Fruit fly (Drosophila melanogaster) whole organism, embryonic: ENCODE results near the gene SerRS.

Source experiments
- ATbp ChIP-seq: fragments of 200-800 bp; sonication (Bioruptor generic); optimal IDR thresholded peaks from 2 replicates; lab custom pipeline; 2017; ENCODE audit warnings: missing biosample characterization, mild to moderate bottlenecking, missing genetic modification characterization, missing genetic modification reagents
- Blimp-1 ChIP-seq: fragments of 200-800 bp; sonication (Bioruptor generic); optimal IDR thresholded peaks from 3 replicates; lab custom pipeline; 2018; ENCODE audit warnings: missing biosample characterization, missing genetic modification characterization, mild to moderate bottlenecking, moderate library complexity, missing genetic modification reagents
- C15 ChIP-seq: fragments of 200-800 bp; sonication (Bioruptor generic); IDR thresholded peaks from 3 replicates; pipeline ENCODE4 v1.3.6; 2022; ENCODE audit warnings: missing biosample characterization, missing genetic modification characterization
- CG10321 ChIP-seq: fragments of 200-800 bp; sonication (Bioruptor generic); IDR thresholded peaks from 2 replicates; pipeline ENCODE4 v1.3.6; 2022; ENCODE audit warnings: missing biosample characterization, missing genetic modification characterization
- CG11456 ChIP-seq: fragments of 200-800 bp; sonication (Bioruptor generic); IDR thresholded peaks from 3 replicates; pipeline ENCODE4 v1.3.6; 2022; ENCODE audit warnings: missing biosample characterization, missing genetic modification characterization
- CG13287 ChIP-seq: fragments of 200-800 bp; sonication (Bioruptor generic); IDR thresholded peaks from 2 replicates; pipeline ENCODE4 v1.3.6; 2022; ENCODE audit warnings: missing biosample characterization, missing genetic modification characterization; ENCODE audit not compliant: partially characterized antibody
- CG13424 ChIP-seq: fragments of 200-800 bp; sonication (Bioruptor generic); optimal IDR thresholded peaks from 2 replicates; lab custom pipeline; 2019; ENCODE audit warnings: missing biosample characterization, mild to moderate bottlenecking, missing genetic modification characterization, moderate library complexity
- CG13624 ChIP-seq: fragments of 200-800 bp; sonication (Bioruptor generic); optimal IDR thresholded peaks from 2 replicates; lab custom pipeline; 2016; ENCODE audit warnings: missing biosample characterization, missing genetic modification characterization
- CG1529 ChIP-seq: fragments of 200-800 bp; sonication (Bioruptor generic); optimal IDR thresholded peaks from 3 replicates; lab custom pipeline; 2018; ENCODE audit warnings: missing biosample characterization, missing genetic modification characterization
- CG2889 ChIP-seq: fragments of 200-800 bp; sonication (Bioruptor generic); IDR thresholded peaks from 3 replicates; pipeline ENCODE4 v1.3.6; 2022; ENCODE audit warnings: missing biosample characterization, missing genetic modification characterization
- CG34224 ChIP-seq: fragments of 200-800 bp; sonication (Bioruptor generic); IDR thresholded peaks from 3 replicates; pipeline ENCODE4 v1.3.6; 2022; ENCODE audit warnings: missing biosample characterization, missing genetic modification characterization; ENCODE audit not compliant: partially characterized antibody
- CG4328 ChIP-seq: fragments of 200-800 bp; sonication (Bioruptor generic); optimal IDR thresholded peaks from 3 replicates; lab custom pipeline; 2017; ENCODE audit warnings: missing biosample characterization, missing genetic modification reagents, missing genetic modification characterization
- CG4820 ChIP-seq: fragments of 200-800 bp; sonication (Bioruptor generic); optimal IDR thresholded peaks from 3 replicates; lab custom pipeline; 2016; ENCODE audit warnings: missing biosample characterization, missing genetic modification characterization
- CG6175 ChIP-seq: fragments of 200-800 bp; sonication (Bioruptor generic); IDR thresholded peaks from 3 replicates; pipeline ENCODE4 v1.3.6; 2022; ENCODE audit warnings: missing biosample characterization, missing genetic modification characterization
- CG6254 ChIP-seq: fragments of 200-800 bp; sonication (Bioruptor generic); optimal IDR thresholded peaks from 3 replicates; lab custom pipeline; 2017; ENCODE audit warnings: mild to moderate bottlenecking, missing biosample characterization, missing genetic modification reagents, missing genetic modification characterization
- CG6813 ChIP-seq: fragments of 200-800 bp; sonication (Bioruptor generic); optimal IDR thresholded peaks from 2 replicates; lab custom pipeline; 2017; ENCODE audit warnings: missing biosample characterization, missing genetic modification characterization, mild to moderate bottlenecking, moderate library complexity, missing genetic modification reagents
- CG7372 ChIP-seq: fragments of 200-800 bp; sonication (Bioruptor generic); IDR thresholded peaks from 2 replicates; pipeline ENCODE4 v1.3.6; 2022; ENCODE audit warnings: missing biosample characterization, missing genetic modification characterization
- Camta ChIP-seq: fragments of 200-800 bp; sonication (Bioruptor generic); optimal IDR thresholded peaks from 2 replicates; lab custom pipeline; 2016; ENCODE audit warnings: missing biosample characterization, missing genetic modification characterization
- CrebB ChIP-seq: fragments of 200-800 bp; sonication (Bioruptor generic); optimal IDR thresholded peaks from 3 replicates; lab custom pipeline; 2018; ENCODE audit warnings: missing biosample characterization, mild to moderate bottlenecking, missing genetic modification characterization
- Doc3 ChIP-seq: fragments of 200-800 bp; sonication (Bioruptor generic); IDR thresholded peaks from 3 replicates; pipeline ENCODE4 v1.3.6; 2022; ENCODE audit warnings: missing biosample characterization, missing genetic modification characterization; ENCODE audit not compliant: partially characterized antibody
- Dref ChIP-seq: fragments of 200-800 bp; sonication (Bioruptor generic); IDR thresholded peaks from 2 replicates; pipeline ENCODE4 v1.3.6; 2022; ENCODE audit warnings: missing biosample characterization, missing genetic modification characterization
- E2f1 ChIP-seq: fragments of 200-800 bp; sonication (Bioruptor generic); IDR thresholded peaks from 2 replicates; pipeline ENCODE4 v1.3.6; 2022; ENCODE audit warnings: missing biosample characterization, missing genetic modification characterization
- Fer1 ChIP-seq: fragments of 200-800 bp; sonication (Bioruptor generic); optimal IDR thresholded peaks from 2 replicates; lab custom pipeline; 2017; ENCODE audit warnings: missing biosample characterization, mild to moderate bottlenecking, missing genetic modification characterization
- H2.0 ChIP-seq: fragments of 200-800 bp; sonication (Bioruptor generic); IDR thresholded peaks from 2 replicates; pipeline ENCODE4 v1.3.6; 2022; ENCODE audit warnings: missing biosample characterization, missing genetic modification characterization
- HLH54F ChIP-seq: fragments of 200-800 bp; sonication (Bioruptor generic); optimal IDR thresholded peaks from 3 replicates; lab custom pipeline; 2016; ENCODE audit warnings: missing biosample characterization, missing genetic modification characterization
- Mes4 ChIP-seq: fragments of 200-800 bp; sonication (Bioruptor generic); optimal IDR thresholded peaks from 2 replicates; lab custom pipeline; 2016; ENCODE audit warnings: missing biosample characterization, missing genetic modification characterization
- Neu2 ChIP-seq: fragments of 200-800 bp; sonication (Bioruptor generic); optimal IDR thresholded peaks from 3 replicates; lab custom pipeline; 2016; ENCODE audit warnings: missing biosample characterization, missing genetic modification characterization, borderline replicate concordance
- Oaz ChIP-seq: fragments of 200-800 bp; sonication (Bioruptor generic); IDR thresholded peaks from 2 replicates; pipeline ENCODE4 v1.3.6; 2022; ENCODE audit warnings: missing biosample characterization, missing genetic modification characterization
- Poxn ChIP-seq: fragments of 200-800 bp; sonication (Bioruptor generic); IDR thresholded peaks from 2 replicates; pipeline ENCODE4 v1.3.6; 2022; ENCODE audit warnings: missing biosample characterization, missing genetic modification characterization
- Rx ChIP-seq: fragments of 200-800 bp; sonication (Bioruptor generic); IDR thresholded peaks from 2 replicates; pipeline ENCODE4 v1.3.6; 2022; ENCODE audit warnings: missing biosample characterization, missing genetic modification characterization
- Tbp ChIP-seq: fragments of >200 bp; optimal IDR thresholded peaks from 2 replicates; lab custom pipeline; 2018; ENCODE audit warnings: missing biosample characterization, missing genetic modification characterization
- ase ChIP-seq: fragments of 200-800 bp; sonication (Bioruptor generic); IDR thresholded peaks from 3 replicates; pipeline ENCODE4 v1.3.6; 2022; ENCODE audit warnings: missing biosample characterization, missing genetic modification characterization
- bbx ChIP-seq: fragments of 200-800 bp; sonication (Bioruptor generic); IDR thresholded peaks from 2 replicates; pipeline ENCODE4 v1.3.6; 2022; ENCODE audit warnings: missing biosample characterization, missing genetic modification characterization; ENCODE audit not compliant: partially characterized antibody
- dm ChIP-seq: fragments of 200-800 bp; sonication (Bioruptor generic); optimal IDR thresholded peaks from 3 replicates; lab custom pipeline; 2016; ENCODE audit warnings: missing biosample characterization, missing genetic modification characterization
- dysf ChIP-seq: fragments of 200-800 bp; sonication (Bioruptor generic); IDR thresholded peaks from 3 replicates; pipeline ENCODE4 v1.3.6; 2022; ENCODE audit warnings: missing biosample characterization, missing genetic modification characterization
- esg ChIP-seq: fragments of 200-800 bp; sonication (Bioruptor generic); conservative IDR thresholded peaks from 2 replicates; pipeline ENCODE4 v1.3.6; 2022; ENCODE audit warnings: missing biosample characterization, missing genetic modification characterization
- fd3F ChIP-seq: fragments of 200-800 bp; sonication (Bioruptor generic); optimal IDR thresholded peaks from 2 replicates; lab custom pipeline; 2018; ENCODE audit warnings: missing biosample characterization, mild to moderate bottlenecking, missing genetic modification characterization, moderate library complexity
- gem ChIP-seq: fragments of 200-800 bp; sonication (Bioruptor generic); optimal IDR thresholded peaks from 2 replicates; lab custom pipeline; 2019; ENCODE audit warnings: missing biosample characterization, mild to moderate bottlenecking, missing genetic modification characterization, moderate library complexity
- gsb ChIP-seq: fragments of 200-800 bp; sonication (Bioruptor generic); IDR thresholded peaks from 2 replicates; pipeline ENCODE4 v1.3.6; 2022; ENCODE audit warnings: missing biosample characterization, missing genetic modification characterization
- hkb ChIP-seq, 2 experiments: fragments of 200-800 bp in 1 of 2; fragments of >200 bp in 1 of 2; sonication (Bioruptor generic) in 1 of 2; IDR thresholded peaks in 1 of 2; optimal IDR thresholded peaks in 1 of 2; 2 replicates each; pipeline versions ENCODE4 v1.3.6 to Lab custom; 2017 to 2022; ENCODE audit warnings: missing biosample characterization in 1 of 2, missing genetic modification characterization in 1 of 2
- jing ChIP-seq: fragments of 200-800 bp; sonication (Bioruptor generic); optimal IDR thresholded peaks from 2 replicates; lab custom pipeline; 2018; ENCODE audit warnings: missing biosample characterization, mild to moderate bottlenecking, missing genetic modification characterization
- phol ChIP-seq: fragments of 200-800 bp; sonication (Bioruptor generic); optimal IDR thresholded peaks from 3 replicates; lab custom pipeline; 2018; ENCODE audit warnings: missing biosample characterization, mild to moderate bottlenecking, missing genetic modification characterization, moderate library complexity
- sd ChIP-seq: fragments of 200-800 bp; sonication (Bioruptor generic); optimal IDR thresholded peaks from 3 replicates; lab custom pipeline; 2018; ENCODE audit warnings: missing biosample characterization, mild to moderate bottlenecking, missing genetic modification characterization, moderate library complexity
- sens ChIP-seq: fragments of 200-800 bp; sonication (Bioruptor generic); peaks from one replicate; lab custom pipeline; 2016; ENCODE audit warnings: missing biosample characterization, missing genetic modification characterization
- tin ChIP-seq: fragments of 200-800 bp; sonication (Bioruptor generic); optimal IDR thresholded peaks from 3 replicates; lab custom pipeline; 2016; ENCODE audit warnings: missing biosample characterization, missing genetic modification characterization
- usp ChIP-seq: fragments of >200 bp; optimal IDR thresholded peaks from 2 replicates; lab custom pipeline; 2017; ENCODE audit warnings: missing biosample characterization, missing genetic modification characterization
- vvl ChIP-seq: fragments of 200-800 bp; sonication (Bioruptor generic); IDR thresholded peaks from 2 replicates; pipeline ENCODE4 v1.3.6; 2022; ENCODE audit warnings: missing biosample characterization, missing genetic modification characterization
- zen ChIP-seq: fragments of 200-800 bp; sonication (Bioruptor generic); optimal IDR thresholded peaks from 3 replicates; lab custom pipeline; 2018; ENCODE audit warnings: missing biosample characterization, mild to moderate bottlenecking, missing genetic modification characterization, moderate library complexity
- zfh2 ChIP-seq: fragments of 200-800 bp; sonication (Bioruptor generic); optimal IDR thresholded peaks from 2 replicates; lab custom pipeline; 2016; ENCODE audit warnings: missing biosample characterization, missing genetic modification characterization

The SerRS gene

DNA sequence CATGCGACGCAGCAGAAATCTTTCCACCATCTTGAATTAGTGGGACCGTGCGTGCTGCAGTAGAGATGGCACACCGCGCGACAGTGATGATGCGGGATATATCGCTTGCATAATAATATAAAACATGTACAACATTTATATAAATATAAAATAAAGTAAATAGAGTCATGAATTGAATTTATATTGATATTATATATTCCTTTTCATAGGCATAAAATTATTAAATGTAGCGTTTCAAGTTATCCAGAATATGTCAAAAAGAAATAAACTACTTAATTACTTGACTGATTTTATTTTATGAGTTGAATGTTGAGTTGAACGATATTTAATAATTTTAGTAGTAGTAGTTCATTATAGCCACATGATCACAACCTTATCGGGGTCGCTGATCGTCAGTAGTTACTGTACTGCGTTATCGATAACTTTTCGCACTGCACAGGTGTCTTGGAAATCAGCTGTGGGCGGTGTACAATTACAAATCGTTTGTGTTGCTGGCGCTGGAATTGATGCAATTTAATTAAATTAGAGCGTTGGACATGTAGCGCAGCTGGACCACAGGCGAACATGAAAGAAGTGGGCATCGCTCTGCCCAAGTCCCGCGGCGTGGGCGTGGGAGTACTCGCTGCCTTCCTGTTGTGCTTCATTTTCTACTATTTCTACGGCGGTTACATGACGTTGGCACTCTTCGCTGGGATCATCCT lies 49.4 kb downstream of the SerRS start, which contains the start of the genes Chd1 and Bem46 (continued):
- TF ChIP-seq CG6813 (GFP tag; lab: Kevin White, UChicago) (peak; percentile 60), CG6254 (peak; percentile 53), E2f1 (GFP tag; lab: Robert Waterston, UW) (peak; percentile 77), Dref (GFP tag; lab: Robert Waterston, UW) (peak; percentile 65), vvl (peak; percentile 84), CG34224 (GFP tag; lab: Robert Waterston, UW) (no peak; the same call in 2 of the 3 replicates), CG7372 (GFP tag; lab: Robert Waterston, UW) (peak; percentile 78), CG13424 (peak; percentile 90), CG6175 (GFP tag; lab: Robert Waterston, UW) (peak; percentile 73; the same call in 1 of the 3 replicates), Fer1 (peak; percentile 72), jing (GFP tag; lab: Kevin White, UChicago) (no peak), CG13287 (GFP tag; lab: Robert Waterston, UW) (no peak), zfh2 (GFP tag; lab: Kevin White, UChicago) (peak; percentile 84), Rx (GFP tag; lab: Robert Waterston, UW) (peak; percentile 65), CG11456 (GFP tag; lab: Robert Waterston, UW) (peak; percentile 83), hkb (optimal IDR thresholded peaks at IDR 0.05; lab: Kevin White, UChicago) (no peak), hkb (GFP tag; IDR thresholded peaks at IDR 0.05; lab: Robert Waterston, UW) (peak; percentile 72), phol (tag; lab: Kevin White, UChicago) (peak; percentile 100), Oaz (GFP tag; lab: Robert Waterston, UW) (peak; percentile 67), zen (tag; lab: Kevin White, UChicago) (peak; percentile 83), Tbp (GFP tag; lab: Kevin White, UChicago) (no peak), gsb (peak; percentile 42; the same call in 1 of the 2 replicates), CG2889 (GFP tag; lab: Robert Waterston, UW) (peak; percentile 84; the same call in 2 of the 3 replicates), Poxn (peak; percentile 44; the same call in 1 of the 2 replicates), Doc3 (no peak), bbx (0 out of 2 replicates have a peak, but pooled peaks have one; percentile 22), esg (GFP tag; lab: Robert Waterston, UW) (peak; percentile 87), sd (no peak), Mes4 (GFP tag; lab: Kevin White, UChicago) (no peak), dysf (GFP tag; lab: Robert Waterston, UW) (peak; percentile 88), tin (GFP tag; lab: Kevin White, UChicago) (peak; percentile 87), CG10321 (peak; percentile 33; the same call in 1 of the 2 replicates), Camta (GFP tag; lab: Kevin White, UChicago) (peak; percentile 23), usp (no peak), Blimp-1 (GFP tag; lab: Kevin White, UChicago) (no peak), H2.0 (GFP tag; lab: Robert Waterston, UW) (peak; percentile 79), gem (tag; lab: Kevin White, UChicago) (peak; percentile 94), ATbp (no peak), C15 (GFP tag; lab: Robert Waterston, UW) (no peak), CG4820 (GFP tag; lab: Kevin White, UChicago) (peak; percentile 81), ase (peak; percentile 80; the same call in 2 of the 3 replicates), dm (GFP tag; lab: Kevin White, UChicago) (peak; percentile 58), HLH54F (GFP tag; lab: Kevin White, UChicago) (peak; percentile 86), CrebB (tag; lab: Kevin White, UChicago) (peak; percentile 31), CG13624 (GFP tag; lab: Kevin White, UChicago) (peak; percentile 63), fd3F (peak; percentile 84), Neu2 (GFP tag; lab: Kevin White, UChicago) (no peak), sens (GFP tag; lab: Kevin White, UChicago) (peak; percentile 94), CG1529 (no peak), CG4328 (GFP tag; lab: Kevin White, UChicago) (peak; percentile 81)
